Fruit fly (Drosophila melanogaster): ENCODE results near the gene Polr1C.
A peak's percentile ranks its signal among the peaks of the same experiment; 100 is the strongest.

dm6 chr2L:4976988-4977551 lies 8.3 kb downstream of the Polr1C start, which contains the start of the genes Gmd and CG3792:
- TF ChIP-seq Hr4 (GFP tag; optimal IDR thresholded peaks at IDR 0.05) (no peak), CG4318 (GFP tag; optimal IDR thresholded peaks at IDR 0.05) (no peak), net (GFP tag; optimal IDR thresholded peaks at IDR 0.05) (no peak), CG10631 (GFP tag; optimal IDR thresholded peaks at IDR 0.05) (no peak), eg (GFP tag; IDR thresholded peaks at IDR 0.05) (peak; percentile 97), CG9139 (GFP tag; optimal IDR thresholded peaks at IDR 0.05) (no peak), fd85E (GFP tag; optimal IDR thresholded peaks at IDR 0.05) (no peak), Lpt (GFP tag; optimal IDR thresholded peaks at IDR 0.05) (peak; percentile 90), CG31627 (GFP tag; optimal IDR thresholded peaks at IDR 0.05) (peak; percentile 96), CG3919 (GFP tag; optimal IDR thresholded peaks at IDR 0.05) (no peak), Smox (GFP tag; optimal IDR thresholded peaks at IDR 0.05) (no peak), spab (GFP tag; optimal IDR thresholded peaks at IDR 0.05) (no peak)
